Worm (Caenorhabditis elegans) whole organism, midembryonic: ENCODE measurements around the gene T20G5.12.

ENCODE experiments used
- T22C8.4 ChIP-seq: fragments of 200-800 bp; sonication (Bioruptor generic); IDR thresholded peaks from 2 replicates; pipeline ENCODE4 v1.3.6; 2022; ENCODE audit warnings: missing genetic modification characterization, missing compliant biosample characterization
- cog-1 ChIP-seq: sonication (generic microtip); optimal IDR thresholded peaks from 2 replicates; lab custom pipeline; 2016; ENCODE audit warnings: missing genetic modification characterization, missing compliant biosample characterization
- flt-1 ChIP-seq: fragments of 200-800 bp; sonication (Bioruptor generic); IDR thresholded peaks from 2 replicates; pipeline ENCODE4 v1.3.6; 2022; ENCODE audit warnings: missing genetic modification characterization, missing compliant biosample characterization
- ref-1 ChIP-seq: fragments of 200-800 bp; sonication (Bioruptor generic); conservative IDR thresholded peaks from 2 replicates; pipeline ENCODE4 v1.3.6; 2022; ENCODE audit warnings: missing genetic modification reagents, missing genetic modification characterization, missing compliant biosample characterization
- tab-1 ChIP-seq: fragments of 200-800 bp; sonication (Bioruptor generic); IDR thresholded peaks from 2 replicates; pipeline ENCODE4 v1.3.6; 2022; ENCODE audit warnings: missing genetic modification characterization, missing compliant biosample characterization
- ztf-23 ChIP-seq: fragments of 200-800 bp; sonication (Bioruptor generic); IDR thresholded peaks from 2 replicates; pipeline ENCODE4 v1.3.6; 2022; ENCODE audit warnings: missing genetic modification reagents, missing genetic modification characterization, missing compliant biosample characterization
- ztf-29 ChIP-seq: fragments of 200-800 bp; sonication (Bioruptor generic); IDR thresholded peaks from 2 replicates; pipeline ENCODE4 v1.3.6; 2022; ENCODE audit warnings: missing genetic modification reagents, missing genetic modification characterization, missing compliant biosample characterization

- TF ChIP-seq ztf-23 = no peak
- no peak for TF ChIP-seq flt-1 (GFP tag; lab: Robert Waterston, UW)
- TF ChIP-seq ztf-29 (GFP tag; lab: Robert Waterston, UW) = no peak
- no peak for TF ChIP-seq cog-1 (tag; lab: Kevin White, UChicago)
- TF ChIP-seq T22C8.4 (GFP tag; lab: Robert Waterston, UW) = no peak
- no peak for TF ChIP-seq ref-1
- TF ChIP-seq tab-1 (GFP tag; lab: Robert Waterston, UW) = no peak
Measured at ce11 chrIII:10244013-10244412, 42.6 kb downstream of the T20G5.12 start.
